Worm (Caenorhabditis elegans): ENCODE data around the gene F11D5.6.

The F11D5.6 gene

ce11 chrX:3310702-3311101 lies 15.4 kb downstream of the F11D5.6 start:
- TF ChIP-seq sptf-1 (tag; optimal IDR thresholded peaks at IDR 0.05) (peak; percentile 44), mls-2 (tag; optimal IDR thresholded peaks at IDR 0.05) (peak; percentile 35), flh-1 (GFP tag; optimal IDR thresholded peaks at IDR 0.05) (no peak), nhr-2 (tag; optimal IDR thresholded peaks at IDR 0.05) (peak; percentile 90), nhr-12 (tag; optimal IDR thresholded peaks at IDR 0.05) (no peak), ceh-43 (GFP tag; optimal IDR thresholded peaks at IDR 0.05) (peak; percentile 63), unc-62 (GFP tag; optimal IDR thresholded peaks at IDR 0.05) (no peak)

- TF ChIP-seq mab-5 (tag; optimal IDR thresholded peaks at IDR 0.05) (no peak), pha-4 (tag; optimal IDR thresholded peaks at IDR 0.05) (peak; percentile 53), snpc-4 (tag; optimal IDR thresholded peaks at IDR 0.05) (no peak)
Measured at ce11 chrX:3306594-3307296, 19.3 kb downstream of the F11D5.6 start.

- TF ChIP-seq ztf-11 (tag; optimal IDR thresholded peaks at IDR 0.05) = no peak
- no peak for TF ChIP-seq elt-1 (tag; optimal IDR thresholded peaks at IDR 0.05; ENCODE audit: borderline replicate concordance, insufficient read depth)
- TF ChIP-seq nhr-237 (tag; optimal IDR thresholded peaks at IDR 0.05) = no peak
- TF ChIP-seq M03D4.4 (tag; optimal IDR thresholded peaks at IDR 0.05) = no peak
- no peak for TF ChIP-seq elt-3 (tag; optimal IDR thresholded peaks at IDR 0.05)
- no peak for TF ChIP-seq drap-1 (GFP tag; optimal IDR thresholded peaks at IDR 0.05)
- no peak for TF ChIP-seq sptf-1 (tag; optimal IDR thresholded peaks at IDR 0.05)
- no peak for TF ChIP-seq mab-5 (tag; optimal IDR thresholded peaks at IDR 0.05)
- TF ChIP-seq cnd-1 (tag; optimal IDR thresholded peaks at IDR 0.05) = no peak
- TF ChIP-seq blmp-1 (tag; optimal IDR thresholded peaks at IDR 0.05) = no peak
- TF ChIP-seq unc-62 (GFP tag; optimal IDR thresholded peaks at IDR 0.05) = no peak
- no peak for TF ChIP-seq nhr-76 (tag; optimal IDR thresholded peaks at IDR 0.05)
Measured at ce11 chrX:3304068-3304467, 22.0 kb downstream of the F11D5.6 start, which contains the start of gene F11D5.7. F11D5.7 (plus strand) TSS chrX:3304368.

ce11 chrX:3301770-3302169 lies 24.3 kb downstream of the F11D5.6 start, which contains the start of gene F11D5.5:
F11D5.5 (plus strand) TSS chrX:3302070.
- TF ChIP-seq cnd-1 (tag; optimal IDR thresholded peaks at IDR 0.05) (no peak), nhr-28 (tag; optimal IDR thresholded peaks at IDR 0.05) (no peak), M03D4.4 (tag; optimal IDR thresholded peaks at IDR 0.05) (no peak)

- TF ChIP-seq lsy-2 (tag; optimal IDR thresholded peaks at IDR 0.05) = no peak
- no peak for TF ChIP-seq nhr-76 (tag; optimal IDR thresholded peaks at IDR 0.05)
Measured at ce11 chrX:3300582-3300981, 25.5 kb downstream of the F11D5.6 start.

- TF ChIP-seq flh-1 (GFP tag; optimal IDR thresholded peaks at IDR 0.05) = no peak
- no peak for TF ChIP-seq elt-3 (tag; optimal IDR thresholded peaks at IDR 0.05)
- no peak for TF ChIP-seq M03D4.4 (tag; optimal IDR thresholded peaks at IDR 0.05)
- no peak for TF ChIP-seq sem-2 (GFP tag; optimal IDR thresholded peaks at IDR 0.05)
- TF ChIP-seq mab-5 (tag; optimal IDR thresholded peaks at IDR 0.05) = no peak
- TF ChIP-seq ces-1 (GFP tag; optimal IDR thresholded peaks at IDR 0.05) = no peak
Measured at ce11 chrX:3298582-3298981, 27.5 kb downstream of the F11D5.6 start, which contains the start of gene K09C4.1. K09C4.1 (plus strand) TSS chrX:3298882.

ce11 chrX:3297812-3298211 lies 28.3 kb downstream of the F11D5.6 start:
- TF ChIP-seq flh-1 (GFP tag; optimal IDR thresholded peaks at IDR 0.05) = no peak
- no peak for TF ChIP-seq elt-1 (tag; optimal IDR thresholded peaks at IDR 0.05; ENCODE audit: borderline replicate concordance, insufficient read depth)

ce11 chrX:3296182-3296581 lies 29.9 kb downstream of the F11D5.6 start, which contains the start of gene K09C4.2:
K09C4.2 (plus strand) TSS chrX:3296482.
- TF ChIP-seq nhr-237 (tag; optimal IDR thresholded peaks at IDR 0.05) = no peak
- TF ChIP-seq M03D4.4 (tag; optimal IDR thresholded peaks at IDR 0.05) = no peak
- TF ChIP-seq snpc-4 (tag; optimal IDR thresholded peaks at IDR 0.05) = no peak

- TF ChIP-seq elt-1 (tag; optimal IDR thresholded peaks at IDR 0.05; ENCODE audit: borderline replicate concordance, insufficient read depth) (no peak), ham-2 (GFP tag; optimal IDR thresholded peaks at IDR 0.05) (no peak), tbx-8 (GFP tag; optimal IDR thresholded peaks at IDR 0.05) (no peak), ceh-39 (tag; optimal IDR thresholded peaks at IDR 0.05) (no peak), drap-1 (GFP tag; optimal IDR thresholded peaks at IDR 0.05) (no peak), lin-13 (tag; optimal IDR thresholded peaks at IDR 0.05) (no peak), sem-2 (GFP tag; optimal IDR thresholded peaks at IDR 0.05) (no peak), ces-1 (GFP tag; optimal IDR thresholded peaks at IDR 0.05) (no peak), snpc-4 (tag; optimal IDR thresholded peaks at IDR 0.05) (no peak), M03D4.4 (tag; optimal IDR thresholded peaks at IDR 0.05) (no peak), bed-3 (GFP tag; optimal IDR thresholded peaks at IDR 0.05) (no peak), unc-62 (GFP tag; optimal IDR thresholded peaks at IDR 0.05) (no peak), ceh-43 (GFP tag; optimal IDR thresholded peaks at IDR 0.05) (no peak), lsy-2 (tag; optimal IDR thresholded peaks at IDR 0.05) (no peak)
Measured at ce11 chrX:3291948-3292347, 34.1 kb downstream of the F11D5.6 start.
